Worm (Caenorhabditis elegans): ENCODE data around the gene Y66D12A.24.

- TF ChIP-seq F52B5.7 (tag; optimal IDR thresholded peaks at IDR 0.05) (no peak), bed-2 (GFP tag; IDR thresholded peaks at IDR 0.05) (no peak), bed-1 (GFP tag; IDR thresholded peaks at IDR 0.05) (no peak), nfya-1 (tag; optimal IDR thresholded peaks at IDR 0.05; ENCODE audit: borderline replicate concordance, insufficient read depth) (no peak), snpc-4 (GFP tag; optimal IDR thresholded peaks at IDR 0.05) (no peak), snpc-4 (tag; optimal IDR thresholded peaks at IDR 0.05) (no peak), ama-1 (optimal IDR thresholded peaks at IDR 0.05) (no peak), ama-1 (GFP tag; optimal IDR thresholded peaks at IDR 0.05) (no peak)
Observed at ce11 chrIII:11489601-11490000, 7.1 kb upstream of the Y66D12A.24 start.

Measured in whole organism, young adult.